Fruit fly (Drosophila melanogaster) whole organism, wandering third instar larva: ENCODE results near the gene Gyf.

Experiments used
- Abd-B ChIP-seq: fragments of >200 bp; optimal IDR thresholded peaks from 2 replicates; lab custom pipeline; 2017; ENCODE audit warnings: missing biosample characterization, missing genetic modification characterization
- CG32264 ChIP-seq: fragments of 200-800 bp; sonication (Bioruptor generic); optimal IDR thresholded peaks from 2 replicates; lab custom pipeline; 2016; ENCODE audit warnings: missing biosample characterization, missing genetic modification characterization
- CG9705 ChIP-seq: fragments of 200-800 bp; sonication (Bioruptor generic); optimal IDR thresholded peaks from 2 replicates; lab custom pipeline; 2018; ENCODE audit warnings: missing biosample characterization, mild to moderate bottlenecking, missing genetic modification characterization
- CrebA ChIP-seq: fragments of 200-800 bp; sonication (Bioruptor generic); optimal IDR thresholded peaks from 2 replicates; lab custom pipeline; 2016; ENCODE audit warnings: missing biosample characterization, mild to moderate bottlenecking, missing genetic modification characterization, borderline replicate concordance
- Dfd ChIP-seq: fragments of >200 bp; optimal IDR thresholded peaks from 2 replicates; lab custom pipeline; 2017; ENCODE audit warnings: missing biosample characterization, missing genetic modification characterization
- Dif ChIP-seq: fragments of 200-275, 200-300 bp; sonication (Bioruptor generic); optimal IDR thresholded peaks from 2 replicates; lab custom pipeline; 2018; ENCODE audit warnings: missing biosample characterization, missing genetic modification characterization; ENCODE audit not compliant: partially characterized antibody
- GATAd ChIP-seq: sonication (Bioruptor generic); optimal IDR thresholded peaks from 2 replicates; lab custom pipeline; 2016; ENCODE audit warnings: missing biosample characterization, missing genetic modification characterization
- HLH106 ChIP-seq: fragments of 200-800 bp; optimal IDR thresholded peaks from 3 replicates; lab custom pipeline; 2019; ENCODE audit warnings: missing biosample characterization, mild to moderate bottlenecking, missing genetic modification characterization, moderate library complexity
- Hnf4 ChIP-seq: fragments of 200-800 bp; sonication (Bioruptor generic); optimal IDR thresholded peaks from 2 replicates; lab custom pipeline; 2016; ENCODE audit warnings: missing biosample characterization, mild to moderate bottlenecking, missing genetic modification characterization
- Hr78 ChIP-seq: fragments of >200 bp; optimal IDR thresholded peaks from 2 replicates; lab custom pipeline; 2017; ENCODE audit warnings: missing biosample characterization, missing genetic modification characterization
- Hr83 ChIP-seq: fragments of 200-300 bp; sonication (Bioruptor generic); optimal IDR thresholded peaks from 2 replicates; lab custom pipeline; 2016; ENCODE audit warnings: missing biosample characterization, mild to moderate bottlenecking, missing genetic modification characterization, moderate library complexity; ENCODE audit not compliant: poor library complexity, severe bottlenecking
- Jra ChIP-seq: sonication (Bioruptor generic); optimal IDR thresholded peaks from 2 replicates; lab custom pipeline; 2016; ENCODE audit warnings: missing biosample characterization, missing genetic modification characterization
- Myc ChIP-seq: fragments of >200 bp; optimal IDR thresholded peaks from 2 replicates; lab custom pipeline; 2017
- N ChIP-seq: fragments of >200 bp; optimal IDR thresholded peaks from 2 replicates; lab custom pipeline; 2018; ENCODE audit warnings: missing biosample characterization, missing external identifiers, missing genetic modification characterization
- OdsH ChIP-seq: fragments of 200-800 bp; sonication (Bioruptor generic); optimal IDR thresholded peaks from 2 replicates; lab custom pipeline; 2016; ENCODE audit warnings: missing biosample characterization, mild to moderate bottlenecking, missing genetic modification characterization
- Rel ChIP-seq, 2 experiments: fragments of 200-800 bp; sonication (Bioruptor generic) in 1 of 2; optimal IDR thresholded peaks; 2 replicates in 1 of 2; 3 replicates in 1 of 2; lab custom pipeline; 2016 to 2019; ENCODE audit warnings: mild to moderate bottlenecking in 2 of 2, missing biosample characterization in 2 of 2, missing genetic modification characterization in 2 of 2, moderate library complexity in 1 of 2
- Vsx2 ChIP-seq: fragments of 200-300, 225-300 bp; sonication (Bioruptor generic); optimal IDR thresholded peaks from 2 replicates; lab custom pipeline; 2018; ENCODE audit warnings: missing biosample characterization, missing genetic modification characterization; ENCODE audit not compliant: partially characterized antibody
- br ChIP-seq: fragments of 200-800 bp; sonication (Bioruptor generic); optimal IDR thresholded peaks from 2 replicates; lab custom pipeline; 2016; ENCODE audit warnings: missing biosample characterization, missing genetic modification characterization
- brk ChIP-seq: fragments of 200-800 bp; sonication (Bioruptor generic); optimal IDR thresholded peaks from 2 replicates; lab custom pipeline; 2016; ENCODE audit warnings: missing biosample characterization, mild to moderate bottlenecking, missing genetic modification characterization
- dl ChIP-seq, 2 experiments: fragments of 175-275, 200-275 bp in 1 of 2; fragments of 200-275 bp in 1 of 2; sonication (Bioruptor generic); optimal IDR thresholded peaks; lab custom pipeline; 2018; ENCODE audit warnings: mild to moderate bottlenecking in 2 of 2, missing biosample characterization in 2 of 2, missing genetic modification characterization in 2 of 2, moderate library complexity in 2 of 2; ENCODE audit not compliant: partially characterized antibody in 2 of 2, insufficient read depth in 1 of 2
- dmrt93B ChIP-seq: fragments of 200-800 bp; sonication (Bioruptor generic); optimal IDR thresholded peaks from 2 replicates; lab custom pipeline; 2018; ENCODE audit warnings: missing biosample characterization, mild to moderate bottlenecking, missing genetic modification characterization
- dsf ChIP-seq: sonication (Bioruptor generic); optimal IDR thresholded peaks from 2 replicates; lab custom pipeline; 2016; ENCODE audit warnings: missing biosample characterization, missing genetic modification characterization, borderline replicate concordance
- ey ChIP-seq: fragments of 200-800 bp; sonication (Bioruptor generic); optimal IDR thresholded peaks from 2 replicates; lab custom pipeline; 2016; ENCODE audit warnings: missing biosample characterization, missing genetic modification characterization
- foxo ChIP-seq, 2 experiments: fragments of 200-800 bp; sonication (Bioruptor generic); optimal IDR thresholded peaks; 2 replicates in 1 of 2; 3 replicates in 1 of 2; lab custom pipeline; 2016 to 2017; ENCODE audit warnings: missing biosample characterization in 2 of 2, missing genetic modification characterization in 2 of 2
- fru ChIP-seq: fragments of 200-800 bp; sonication (Bioruptor generic); optimal IDR thresholded peaks from 3 replicates; lab custom pipeline; 2016; ENCODE audit warnings: missing biosample characterization, mild to moderate bottlenecking, missing genetic modification characterization
- h ChIP-seq: fragments of 200-800 bp; sonication (Bioruptor generic); optimal IDR thresholded peaks from 3 replicates; lab custom pipeline; 2016; ENCODE audit warnings: missing biosample characterization, mild to moderate bottlenecking, missing genetic modification characterization
- jim ChIP-seq: fragments of 175-275, 200-325 bp; sonication (Bioruptor generic); optimal IDR thresholded peaks from 2 replicates; lab custom pipeline; 2016; ENCODE audit warnings: missing biosample characterization, mild to moderate bottlenecking, missing genetic modification characterization
- lola ChIP-seq: fragments of >200 bp; optimal IDR thresholded peaks from 2 replicates; lab custom pipeline; 2017; ENCODE audit warnings: missing biosample characterization, missing genetic modification characterization
- pan ChIP-seq: fragments of >200 bp; optimal IDR thresholded peaks from 2 replicates; lab custom pipeline; 2017
- psq ChIP-seq: fragments of 200-800 bp; sonication (Bioruptor generic); optimal IDR thresholded peaks from 3 replicates; lab custom pipeline; 2017; ENCODE audit warnings: missing biosample characterization, mild to moderate bottlenecking, missing genetic modification characterization, moderate library complexity
- rgr ChIP-seq: fragments of 200-800 bp; sonication (Bioruptor generic); optimal IDR thresholded peaks from 3 replicates; lab custom pipeline; 2016; ENCODE audit warnings: missing biosample characterization, mild to moderate bottlenecking, missing genetic modification characterization
- sage ChIP-seq: fragments of 200-800 bp; sonication (Bioruptor generic); optimal IDR thresholded peaks from 2 replicates; lab custom pipeline; 2016; ENCODE audit warnings: missing biosample characterization, mild to moderate bottlenecking, missing genetic modification characterization
- sv ChIP-seq: fragments of 200-800 bp; sonication (Bioruptor generic); optimal IDR thresholded peaks from 3 replicates; lab custom pipeline; 2016; ENCODE audit warnings: missing biosample characterization, missing genetic modification characterization
- tai ChIP-seq: sonication (Bioruptor generic); optimal IDR thresholded peaks from 2 replicates; lab custom pipeline; 2016; ENCODE audit warnings: missing biosample characterization, missing genetic modification characterization
- usp ChIP-seq: fragments of >200 bp; optimal IDR thresholded peaks from 2 replicates; lab custom pipeline; 2017; ENCODE audit warnings: missing biosample characterization, missing genetic modification characterization
- woc ChIP-seq: sonication (Bioruptor generic); optimal IDR thresholded peaks from 2 replicates; lab custom pipeline; 2016; ENCODE audit warnings: missing biosample characterization, mild to moderate bottlenecking, missing genetic modification characterization

The Gyf gene

DNA sequence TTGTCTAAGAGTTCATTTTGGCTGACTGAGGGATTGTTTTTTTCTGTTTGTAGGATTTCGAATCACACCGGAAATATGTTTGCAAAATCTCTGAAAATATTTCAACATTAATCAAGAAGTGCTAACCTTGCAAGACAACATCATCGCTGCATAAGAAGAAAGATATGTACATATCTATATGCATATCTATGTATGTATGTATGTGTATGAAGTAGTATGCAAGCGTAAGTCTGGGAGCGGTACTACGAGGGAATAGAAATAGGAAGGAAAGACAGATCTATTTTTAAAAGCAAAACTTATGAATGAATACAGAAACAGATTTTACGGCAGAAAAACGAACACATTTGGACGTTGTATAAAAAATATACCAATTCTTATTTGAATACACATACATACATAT is 49.0 kb downstream of the Gyf start:
- TF ChIP-seq dmrt93B (GFP tag; lab: Kevin White, UChicago): no peak
- no peak for TF ChIP-seq tai (GFP tag; lab: Kevin White, UChicago)
- TF ChIP-seq foxo (GFP tag; optimal IDR thresholded peaks at IDR 0.05; lab: Kevin White, UChicago): no peak
- TF ChIP-seq h (GFP tag; lab: Kevin White, UChicago): no peak
- TF ChIP-seq Dif (GFP tag; lab: Kevin White, UChicago): no peak
- TF ChIP-seq, all 38 proteins: peak for 0

DNA sequence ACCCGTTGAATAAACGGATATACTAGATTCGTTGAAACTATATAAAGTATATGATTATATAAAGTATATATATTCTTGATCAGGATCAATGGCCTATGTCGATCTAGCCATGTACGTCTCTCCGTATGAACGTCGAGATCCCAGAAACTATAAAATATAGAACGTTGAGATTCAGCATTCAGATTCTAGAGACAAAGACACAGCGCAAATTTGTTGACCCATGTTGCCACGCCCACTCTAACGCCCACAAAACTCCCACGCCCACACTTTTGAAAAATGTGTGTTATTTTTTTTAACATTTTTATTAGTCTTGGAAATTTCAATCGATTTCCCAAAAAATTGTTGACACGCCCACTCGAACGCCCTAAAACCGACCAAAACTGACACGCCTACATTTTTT is 50.3 kb downstream of the Gyf start:
- TF ChIP-seq CrebA (GFP tag; lab: Kevin White, UChicago) (no peak), psq (GFP tag; lab: Kevin White, UChicago) (no peak), Hnf4 (no peak), Abd-B (GFP tag; lab: Kevin White, UChicago) (no peak), Rel (GFP tag; optimal IDR thresholded peaks at IDR 0.05; lab: Kevin White, UChicago) (no peak), Rel (tag; optimal IDR thresholded peaks at IDR 0.05; lab: Kevin White, UChicago) (no peak), fru (GFP tag; lab: Kevin White, UChicago) (no peak), Dfd (peak; percentile 57), lola (GFP tag; lab: Kevin White, UChicago) (no peak), brk (GFP tag; lab: Kevin White, UChicago) (no peak)
- TF ChIP-seq, all 38 proteins: peak for 1

DNA sequence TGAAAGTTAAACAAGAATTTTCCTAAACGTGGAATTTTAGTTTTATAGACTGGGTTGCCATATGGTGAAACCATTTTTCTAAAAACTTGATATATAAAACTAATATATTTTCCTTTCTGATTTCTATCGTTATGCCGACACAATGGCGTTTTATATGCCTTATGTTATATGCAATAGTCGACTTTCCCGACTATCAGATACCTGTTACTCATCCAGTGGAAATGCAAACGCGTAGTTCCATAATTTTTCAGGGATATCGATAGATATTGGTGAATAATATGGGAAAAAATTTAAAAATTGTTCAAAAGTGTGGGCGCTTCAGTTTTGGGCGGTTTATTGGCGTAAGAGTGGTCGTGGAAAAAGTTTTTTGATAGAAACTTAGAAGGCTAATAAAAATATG is 56.0 kb downstream of the Gyf start:
- TF ChIP-seq sv (GFP tag; lab: Kevin White, UChicago): no peak
- TF ChIP-seq dsf (GFP tag; lab: Kevin White, UChicago): no peak
- no peak for TF ChIP-seq Rel (GFP tag; optimal IDR thresholded peaks at IDR 0.05; lab: Kevin White, UChicago)
- TF ChIP-seq Rel (tag; optimal IDR thresholded peaks at IDR 0.05; lab: Kevin White, UChicago): no peak
- no peak for TF ChIP-seq CG9705
- TF ChIP-seq brk (GFP tag; lab: Kevin White, UChicago): no peak
- TF ChIP-seq CrebA (GFP tag; lab: Kevin White, UChicago): no peak
- TF ChIP-seq Hr78 (GFP tag; lab: Kevin White, UChicago): no peak
- TF ChIP-seq pan (lab: Kevin White, UChicago): no peak
- no peak for TF ChIP-seq fru (GFP tag; lab: Kevin White, UChicago)
- no peak for TF ChIP-seq N
- TF ChIP-seq OdsH (GFP tag; lab: Kevin White, UChicago): no peak
- no peak for TF ChIP-seq HLH106 (tag; lab: Kevin White, UChicago)
- no peak for TF ChIP-seq Vsx2 (GFP tag; lab: Kevin White, UChicago)
- TF ChIP-seq woc (GFP tag; lab: Kevin White, UChicago): no peak
- no peak for TF ChIP-seq lola (GFP tag; lab: Kevin White, UChicago)
- no peak for TF ChIP-seq h (GFP tag; lab: Kevin White, UChicago)
- no peak for TF ChIP-seq psq (GFP tag; lab: Kevin White, UChicago)
- no peak for TF ChIP-seq br (GFP tag; lab: Kevin White, UChicago)
- TF ChIP-seq sage (GFP tag; lab: Kevin White, UChicago): no peak

DNA sequence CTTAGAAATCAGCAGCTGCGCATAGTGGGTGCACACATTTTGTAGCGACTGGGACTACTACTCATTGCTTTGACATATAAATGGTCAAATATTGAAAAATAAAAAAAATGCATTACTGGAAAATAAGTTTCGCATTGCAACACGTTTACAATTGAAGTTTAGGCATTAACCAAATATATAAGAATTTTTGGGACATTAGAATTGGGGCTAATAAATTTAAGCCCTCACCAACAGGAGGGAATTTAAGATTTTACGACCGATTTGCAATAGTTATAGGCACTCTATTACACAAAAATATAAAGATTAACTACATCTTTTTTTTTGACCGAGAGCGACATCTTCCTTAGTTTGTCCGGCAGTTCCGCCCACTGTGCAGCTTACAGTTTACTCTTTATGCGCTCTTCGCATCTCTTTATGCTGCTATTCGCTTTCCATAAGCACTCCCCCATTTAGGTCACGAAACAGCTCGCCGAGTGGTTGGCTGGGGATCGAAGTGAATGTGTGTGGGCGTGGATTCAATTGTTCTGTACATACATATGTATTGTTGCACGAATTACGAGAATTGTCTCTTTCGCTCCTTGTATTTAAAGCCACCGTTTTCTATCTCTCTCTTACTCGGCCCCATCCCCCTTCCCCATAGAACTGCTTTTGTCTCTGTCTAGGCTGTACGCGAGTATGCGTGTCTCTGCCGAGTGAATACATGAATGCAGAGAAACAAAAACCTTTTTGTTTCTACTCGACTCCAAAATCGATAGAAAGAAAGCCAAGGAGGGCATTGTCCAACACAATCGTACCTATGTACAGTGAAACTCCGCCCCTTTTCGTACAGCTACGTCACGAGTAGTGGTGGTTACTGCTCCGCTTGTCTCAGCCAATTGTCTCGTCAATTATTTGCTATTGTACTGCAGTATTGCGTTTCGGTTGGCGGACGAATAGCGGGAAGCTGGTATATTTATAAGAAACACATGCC is 59.1 kb downstream of the Gyf start:
- TF ChIP-seq N (no peak), CG9705 (no peak), tai (GFP tag; lab: Kevin White, UChicago) (peak; percentile 32), h (GFP tag; lab: Kevin White, UChicago) (peak; percentile 64), lola (GFP tag; lab: Kevin White, UChicago) (no peak), CrebA (GFP tag; lab: Kevin White, UChicago) (no peak), Hr78 (GFP tag; lab: Kevin White, UChicago) (no peak), fru (GFP tag; lab: Kevin White, UChicago) (peak; percentile 72), Myc (no peak), brk (GFP tag; lab: Kevin White, UChicago) (peak; percentile 0), dmrt93B (GFP tag; lab: Kevin White, UChicago) (peak; percentile 44), Jra (GFP tag; lab: Kevin White, UChicago) (no peak), HLH106 (tag; lab: Kevin White, UChicago) (no peak), br (GFP tag; lab: Kevin White, UChicago) (peak; percentile 54), Dif (GFP tag; lab: Kevin White, UChicago) (no peak), Dfd (no peak), psq (GFP tag; lab: Kevin White, UChicago) (peak; percentile 68), sv (GFP tag; lab: Kevin White, UChicago) (peak; percentile 78), pan (lab: Kevin White, UChicago) (no peak), CG32264 (no peak), Hr83 (no peak), rgr (GFP tag; lab: Kevin White, UChicago) (peak; percentile 60), jim (no peak), dl (GFP tag; optimal IDR thresholded peaks at IDR 0.05; lab: Kevin White, UChicago; ENCODE audit: insufficient read depth in 1 of 2, partially characterized antibody in 2 of 2) (no peak), GATAd (GFP tag; lab: Kevin White, UChicago) (no peak), woc (GFP tag; lab: Kevin White, UChicago) (peak; percentile 69), dsf (GFP tag; lab: Kevin White, UChicago) (no peak), sage (GFP tag; lab: Kevin White, UChicago) (no peak), foxo (GFP tag; optimal IDR thresholded peaks at IDR 0.05; lab: Kevin White, UChicago) (peak in 1 of 2 experiments; percentile 63), ey (GFP tag; lab: Kevin White, UChicago) (peak; percentile 72), OdsH (GFP tag; lab: Kevin White, UChicago) (peak; percentile 59), usp (no peak)
